Worm (Caenorhabditis elegans) whole organism, early embryonic: ENCODE measurements around the gene chat-1.

Source experiments
- B0310.2 ChIP-seq: sonication (generic microtip); optimal IDR thresholded peaks from 2 replicates; lab custom pipeline; 2016; ENCODE audit warnings: mild to moderate bottlenecking, missing genetic modification characterization, missing compliant biosample characterization
- F13C5.2 ChIP-seq: sonication (generic microtip); optimal IDR thresholded peaks from 2 replicates; lab custom pipeline; 2017; ENCODE audit warnings: mild to moderate bottlenecking, missing genetic modification characterization, inconsistent platforms, missing compliant biosample characterization
- aly-1 ChIP-seq: sonication (generic microtip); optimal IDR thresholded peaks from 2 replicates; lab custom pipeline; 2016; ENCODE audit warnings: missing genetic modification characterization, missing compliant biosample characterization
- ama-1 ChIP-seq: fragments of 150-350 bp; optimal IDR thresholded peaks from 2 replicates; lab custom pipeline; 2014
- ceh-13 ChIP-seq: fragments of 200-800 bp; sonication (Bioruptor generic); optimal IDR thresholded peaks from 2 replicates; lab custom pipeline; 2018; ENCODE audit warnings: mild to moderate bottlenecking, missing genetic modification characterization, missing compliant biosample characterization
- ceh-36 ChIP-seq: sonication (generic microtip); optimal IDR thresholded peaks from 2 replicates; lab custom pipeline; 2016; ENCODE audit warnings: missing genetic modification characterization, inconsistent platforms, missing compliant biosample characterization
- ets-7 ChIP-seq: sonication (generic microtip); optimal IDR thresholded peaks from 2 replicates; lab custom pipeline; 2016; ENCODE audit warnings: missing genotype, missing genetic modification characterization, missing compliant biosample characterization
- flt-1 ChIP-seq: fragments of 200-800 bp; sonication (Bioruptor generic); IDR thresholded peaks from 2 replicates; pipeline ENCODE4 v1.3.6; 2022; ENCODE audit warnings: missing genetic modification characterization, missing compliant biosample characterization
- hmbx-1 ChIP-seq: sonication (generic microtip); optimal IDR thresholded peaks from 2 replicates; lab custom pipeline; 2016; ENCODE audit warnings: mild to moderate bottlenecking, missing genetic modification characterization, missing compliant biosample characterization
- hmg-4 ChIP-seq: fragments of 200-800 bp; sonication (Bioruptor generic); optimal IDR thresholded peaks from 2 replicates; lab custom pipeline; 2018; ENCODE audit warnings: mild to moderate bottlenecking, missing genetic modification characterization, missing compliant biosample characterization
- hnd-1 ChIP-seq: sonication (generic microtip); optimal IDR thresholded peaks from 2 replicates; lab custom pipeline; 2016; ENCODE audit warnings: missing genetic modification characterization, missing compliant biosample characterization
- pes-1 ChIP-seq: fragments of 200-800 bp; sonication (Bioruptor generic); IDR thresholded peaks from 2 replicates; pipeline ENCODE4 v1.3.6; 2022; ENCODE audit warnings: missing genetic modification reagents, missing genetic modification characterization, missing compliant biosample characterization
- scrt-1 ChIP-seq: fragments of 200-800 bp; sonication (Bioruptor generic); IDR thresholded peaks from 2 replicates; pipeline ENCODE4 v1.3.6; 2022; ENCODE audit warnings: missing genetic modification characterization, missing compliant biosample characterization
- sea-1 ChIP-seq: fragments of 200-800 bp; sonication (Bioruptor generic); conservative IDR thresholded peaks from 2 replicates; pipeline ENCODE4 v1.3.6; 2022; ENCODE audit warnings: missing genetic modification characterization, missing compliant biosample characterization
- tbx-11 ChIP-seq: fragments of 200-800 bp; sonication (Bioruptor generic); IDR thresholded peaks from 2 replicates; pipeline ENCODE4 v1.3.6; 2022; ENCODE audit warnings: missing genetic modification characterization, missing compliant biosample characterization
- tbx-37 ChIP-seq: fragments of 200-800 bp; sonication (Bioruptor generic); conservative IDR thresholded peaks from 2 replicates; pipeline ENCODE4 v1.3.6; 2022; ENCODE audit warnings: missing genetic modification reagents, missing genetic modification characterization, missing compliant biosample characterization
- tra-4 ChIP-seq: sonication (generic microtip); optimal IDR thresholded peaks from 2 replicates; lab custom pipeline; 2017; ENCODE audit warnings: missing genetic modification characterization, missing compliant biosample characterization

chat-1 gene

DNA sequence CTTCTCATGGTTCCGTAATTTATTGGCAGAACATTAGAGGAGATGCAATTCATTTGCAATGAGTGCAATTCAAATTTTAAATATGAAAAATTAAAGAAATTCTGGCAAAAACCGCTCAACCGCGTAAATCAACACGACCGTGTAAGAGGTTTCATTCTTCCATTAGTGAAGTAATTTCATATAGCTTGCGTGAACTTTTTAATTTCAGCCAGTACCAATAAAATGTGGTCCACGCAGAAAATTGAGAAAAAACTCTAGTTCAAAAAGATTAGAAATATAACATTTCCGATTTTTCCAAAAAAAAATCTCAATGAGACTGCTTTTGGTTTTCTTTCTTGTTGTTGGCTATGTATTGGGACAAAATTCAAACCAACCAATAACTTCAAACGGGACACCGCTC, 25.1 kb upstream of the chat-1 start, which contains the start of gene clec-175:
Gene clec-175 (plus strand): TSS at position 301 of the 400 bp plus-strand sequence.
- TF ChIP-seq tbx-37 (GFP tag; lab: Robert Waterston, UW) (no peak), scrt-1 (GFP tag; lab: Robert Waterston, UW) (no peak), ama-1 (no peak), sea-1 (GFP tag; lab: Robert Waterston, UW) (no peak), hmbx-1 (tag; lab: Kevin White, UChicago) (no peak), tra-4 (no peak), pes-1 (GFP tag; lab: Robert Waterston, UW) (no peak), aly-1 (tag; lab: Kevin White, UChicago) (no peak), hnd-1 (no peak), B0310.2 (tag; lab: Kevin White, UChicago) (no peak), F13C5.2 (tag; lab: Kevin White, UChicago) (no peak), tbx-11 (GFP tag; lab: Robert Waterston, UW) (no peak), ets-7 (tag; lab: Kevin White, UChicago) (no peak), flt-1 (GFP tag; lab: Robert Waterston, UW) (no peak), hmg-4 (GFP tag; lab: Kevin White, UChicago) (no peak), ceh-36 (tag; lab: Kevin White, UChicago) (no peak), ceh-13 (GFP tag; lab: Kevin White, UChicago) (no peak)

DNA sequence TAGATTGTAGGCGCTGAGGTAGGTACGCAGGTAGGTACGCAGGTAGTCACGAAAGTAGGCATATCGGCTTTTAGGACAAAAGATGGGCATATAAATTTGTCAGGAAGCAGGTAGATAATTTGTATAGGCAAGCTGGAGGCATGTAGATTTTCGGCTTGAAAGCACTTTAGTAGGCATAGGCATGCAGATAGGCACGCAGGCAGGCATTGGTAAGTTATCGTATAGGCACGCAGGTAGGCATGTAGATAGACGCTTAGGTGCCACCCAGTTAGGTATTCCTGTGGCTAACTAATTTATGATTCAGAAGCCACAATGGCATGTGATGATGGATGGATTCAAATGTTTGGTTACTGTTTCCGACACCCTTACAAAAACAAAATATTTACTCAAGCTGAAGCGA, 24.1 kb upstream of the chat-1 start:
- TF ChIP-seq hnd-1: no peak
- TF ChIP-seq tra-4: no peak
- TF ChIP-seq tbx-37 (GFP tag; lab: Robert Waterston, UW): no peak
- no peak for TF ChIP-seq B0310.2 (tag; lab: Kevin White, UChicago)

DNA sequence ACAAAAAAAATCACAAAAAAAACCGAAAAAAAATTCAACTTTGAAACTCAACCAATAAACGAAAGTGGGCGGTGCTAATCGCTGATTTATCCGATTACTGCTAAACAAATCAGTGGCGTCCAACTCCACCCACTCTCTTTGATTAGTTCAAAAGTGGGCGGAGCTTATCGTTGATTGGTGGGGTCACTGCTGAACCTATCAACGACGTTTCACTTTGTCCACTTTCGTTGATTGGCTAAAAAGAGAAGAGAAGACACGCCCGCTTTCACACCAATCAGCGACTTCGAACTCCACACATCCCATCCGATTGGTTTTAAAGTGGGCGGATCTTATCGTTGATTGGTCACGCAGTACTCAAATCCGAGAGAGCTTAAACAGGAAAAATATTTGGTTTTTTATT, 23.2 kb upstream of the chat-1 start:
- TF ChIP-seq tbx-37 (GFP tag; lab: Robert Waterston, UW): no peak
- no peak for TF ChIP-seq flt-1 (GFP tag; lab: Robert Waterston, UW)
- TF ChIP-seq scrt-1 (GFP tag; lab: Robert Waterston, UW): no peak
- TF ChIP-seq tbx-11 (GFP tag; lab: Robert Waterston, UW): no peak
- TF ChIP-seq sea-1 (GFP tag; lab: Robert Waterston, UW): no peak
- no peak for TF ChIP-seq ceh-36 (tag; lab: Kevin White, UChicago)
- TF ChIP-seq ceh-13 (GFP tag; lab: Kevin White, UChicago): no peak
- no peak for TF ChIP-seq tra-4
- TF ChIP-seq ets-7 (tag; lab: Kevin White, UChicago): no peak
- TF ChIP-seq hmg-4 (GFP tag; lab: Kevin White, UChicago): no peak
- no peak for TF ChIP-seq pes-1 (GFP tag; lab: Robert Waterston, UW)
- TF ChIP-seq B0310.2 (tag; lab: Kevin White, UChicago): no peak
- TF ChIP-seq hmbx-1 (tag; lab: Kevin White, UChicago): no peak
- no peak for TF ChIP-seq hnd-1

DNA sequence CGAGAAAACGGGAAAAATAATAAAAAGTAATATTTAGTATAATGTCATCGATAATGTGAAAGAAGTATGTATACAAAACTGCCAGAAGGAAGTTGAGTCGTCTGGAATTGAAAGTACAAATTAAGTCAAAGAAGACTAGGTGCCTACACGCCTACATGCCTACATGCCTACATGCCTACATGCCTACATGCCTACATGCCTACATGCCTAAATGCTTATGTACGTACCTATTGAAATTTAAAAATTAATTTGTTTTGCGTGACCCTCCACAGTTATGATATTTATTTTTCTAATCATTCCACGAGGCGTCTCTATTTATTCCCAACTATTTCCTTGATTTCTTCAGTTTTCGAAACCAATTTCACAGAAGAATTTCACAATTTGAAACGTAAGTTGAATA, 17.2 kb upstream of the chat-1 start, which contains the start of the genes str-185 and R08C7.5:
Gene str-185 (minus strand): TSS at position 101 of the 400 bp plus-strand sequence.
Gene R08C7.5 (plus strand): TSS at position 329 of the 400 bp plus-strand sequence.
- TF ChIP-seq tbx-37 (GFP tag; lab: Robert Waterston, UW) (no peak), hmbx-1 (tag; lab: Kevin White, UChicago) (no peak), ama-1 (no peak), tra-4 (no peak), F13C5.2 (tag; lab: Kevin White, UChicago) (no peak), hnd-1 (no peak), ceh-36 (tag; lab: Kevin White, UChicago) (no peak), hmg-4 (GFP tag; lab: Kevin White, UChicago) (no peak), flt-1 (GFP tag; lab: Robert Waterston, UW) (no peak), sea-1 (GFP tag; lab: Robert Waterston, UW) (no peak), tbx-11 (GFP tag; lab: Robert Waterston, UW) (no peak)

DNA sequence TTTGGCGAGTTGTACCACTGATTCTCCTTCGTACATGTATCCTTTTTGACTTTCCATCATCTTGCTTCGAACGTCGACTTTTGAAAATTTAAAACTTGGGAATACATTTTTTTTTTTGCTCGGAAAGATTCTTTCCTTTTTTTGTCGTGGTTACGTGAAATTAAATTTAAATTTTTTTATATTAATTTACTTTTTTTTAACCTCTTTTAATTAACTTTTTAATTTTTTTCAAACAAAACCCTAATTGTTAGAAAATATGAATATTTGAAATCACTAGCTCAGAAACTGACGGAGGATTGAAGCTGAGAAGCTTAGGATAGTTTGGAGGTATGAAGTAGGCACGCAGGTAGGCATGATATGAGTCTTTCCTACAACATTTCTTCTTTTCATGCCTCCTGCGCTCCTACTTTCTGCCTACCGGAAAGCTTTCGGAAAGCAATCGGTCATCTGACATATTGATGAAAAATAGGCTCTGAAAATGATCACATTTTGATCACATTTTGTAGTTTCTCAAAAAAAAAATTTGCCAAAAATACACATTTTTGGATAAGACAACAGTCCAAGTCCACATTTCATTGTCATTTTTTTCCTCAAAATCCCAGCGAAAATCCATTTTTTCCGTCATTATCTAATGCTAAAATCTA, 12.6 kb upstream of the chat-1 start, which contains the start of the genes R08C7.8 and R08C7.4:
Gene R08C7.8 (minus strand): TSS at position 101 of the 644 bp plus-strand sequence.
Gene R08C7.4 (plus strand): TSS at position 594 of the 644 bp plus-strand sequence.
- no peak for TF ChIP-seq flt-1 (GFP tag; lab: Robert Waterston, UW)
- no peak for TF ChIP-seq ceh-36 (tag; lab: Kevin White, UChicago)

DNA sequence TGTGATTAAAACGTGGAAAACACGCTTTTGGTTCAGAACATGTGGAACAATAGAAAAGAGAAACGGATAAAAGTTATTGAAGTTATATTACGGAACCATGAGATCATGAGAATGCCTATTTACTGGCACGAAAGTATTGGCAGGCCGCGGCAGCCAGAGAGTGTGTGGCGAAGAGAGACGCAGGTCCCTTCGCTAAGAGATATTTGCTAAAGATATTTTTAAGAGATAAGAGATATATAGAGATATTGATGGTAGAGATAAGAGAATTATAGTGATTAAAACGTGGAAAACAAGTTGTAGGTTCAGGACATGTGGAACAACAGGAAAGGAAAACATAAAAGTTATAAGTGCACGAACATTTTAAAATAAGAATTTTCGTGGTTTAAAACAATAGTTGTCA, 9.3 kb upstream of the chat-1 start:
- TF ChIP-seq sea-1 (GFP tag; lab: Robert Waterston, UW): no peak
- no peak for TF ChIP-seq pes-1 (GFP tag; lab: Robert Waterston, UW)
- no peak for TF ChIP-seq ceh-36 (tag; lab: Kevin White, UChicago)
- no peak for TF ChIP-seq tbx-11 (GFP tag; lab: Robert Waterston, UW)
- TF ChIP-seq ceh-13 (GFP tag; lab: Kevin White, UChicago): no peak
- no peak for TF ChIP-seq aly-1 (tag; lab: Kevin White, UChicago)
- no peak for TF ChIP-seq ama-1
- no peak for TF ChIP-seq hmbx-1 (tag; lab: Kevin White, UChicago)

DNA sequence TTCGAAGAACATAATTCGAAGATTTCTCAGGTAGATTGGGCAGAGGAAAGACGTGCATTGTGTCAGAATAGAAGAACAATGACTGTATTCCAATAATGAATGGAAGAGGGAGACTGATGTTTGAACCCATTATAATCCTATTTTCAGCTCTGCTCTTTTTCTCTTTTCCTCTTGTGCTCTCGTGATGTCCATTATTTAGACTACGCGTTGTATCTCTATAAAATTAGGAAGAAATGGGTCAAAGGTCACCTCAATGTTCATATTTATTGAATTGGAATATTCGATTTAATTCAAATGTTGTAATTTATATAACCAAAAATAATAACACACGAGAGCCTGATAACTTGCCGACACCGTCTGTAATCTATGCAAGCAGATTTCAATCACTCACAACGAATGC, 7.9 kb upstream of the chat-1 start, which contains the start of gene fbxb-74:
Gene fbxb-74 (minus strand): TSS at position 101 of the 400 bp plus-strand sequence.
- TF ChIP-seq tbx-11 (GFP tag; lab: Robert Waterston, UW) (no peak), ama-1 (no peak)

DNA sequence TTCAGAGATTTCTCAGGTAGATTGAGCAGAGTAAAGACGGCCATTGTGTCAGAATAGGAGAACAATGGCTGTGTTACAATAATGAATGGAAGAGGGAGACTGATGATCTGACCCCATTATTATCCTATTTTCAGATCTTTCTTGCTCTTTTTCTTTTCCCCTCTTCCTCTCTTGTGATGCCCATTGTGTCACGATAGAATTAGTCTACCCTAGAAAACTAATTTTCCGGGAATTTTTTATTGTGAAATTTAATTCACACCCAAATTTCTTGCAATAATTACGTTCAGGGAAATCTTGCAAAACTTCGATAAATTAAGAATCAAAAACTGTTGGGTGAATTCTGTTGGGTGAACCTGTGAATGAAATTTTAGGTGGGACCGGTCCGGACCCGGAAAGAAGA, 6.1 kb upstream of the chat-1 start, which contains the start of gene fbxb-75:
Gene fbxb-75 (minus strand): TSS at position 101 of the 400 bp plus-strand sequence.
- TF ChIP-seq tbx-37 (GFP tag; lab: Robert Waterston, UW) (no peak), hmg-4 (GFP tag; lab: Kevin White, UChicago) (no peak), pes-1 (GFP tag; lab: Robert Waterston, UW) (no peak), ceh-36 (tag; lab: Kevin White, UChicago) (no peak), flt-1 (GFP tag; lab: Robert Waterston, UW) (no peak), ama-1 (no peak), tra-4 (no peak), hnd-1 (no peak), sea-1 (GFP tag; lab: Robert Waterston, UW) (no peak), F13C5.2 (tag; lab: Kevin White, UChicago) (no peak), tbx-11 (GFP tag; lab: Robert Waterston, UW) (no peak), B0310.2 (tag; lab: Kevin White, UChicago) (no peak), aly-1 (tag; lab: Kevin White, UChicago) (no peak), hmbx-1 (tag; lab: Kevin White, UChicago) (no peak)
